Worm (Caenorhabditis elegans) whole organism, L1 larva: ENCODE data around the gene ZK622.1.

Source experiments
- C34B4.2 ChIP-seq: sonication (generic microtip); optimal IDR thresholded peaks from 2 replicates; lab custom pipeline; 2017; ENCODE audit warnings: mild to moderate bottlenecking, missing genetic modification characterization, missing compliant biosample characterization
- alr-1 ChIP-seq: fragments of 200-800 bp; sonication (Bioruptor generic); optimal IDR thresholded peaks from 2 replicates; lab custom pipeline; 2018; ENCODE audit warnings: borderline replicate concordance, mild to moderate bottlenecking, missing genetic modification characterization, missing compliant biosample characterization
- aly-2 ChIP-seq: fragments of 150-350 bp; optimal IDR thresholded peaks from 2 replicates; lab custom pipeline; 2014; ENCODE audit warnings: missing biosample characterization, missing genetic modification characterization
- ama-1 ChIP-seq: fragments of 150-350 bp; optimal IDR thresholded peaks from 2 replicates; lab custom pipeline; 2014
- blmp-1 ChIP-seq: fragments of 150-350 bp; optimal IDR thresholded peaks from 2 replicates; lab custom pipeline; 2014; ENCODE audit warnings: missing biosample characterization, missing genetic modification characterization
- ceh-63 ChIP-seq: fragments of 200-800 bp; sonication (Bioruptor generic); optimal IDR thresholded peaks from 2 replicates; lab custom pipeline; 2018; ENCODE audit warnings: mild to moderate bottlenecking, missing genetic modification characterization, missing compliant biosample characterization
- ceh-88 ChIP-seq: fragments of 200-800 bp; sonication (Bioruptor generic); IDR thresholded peaks from 2 replicates; pipeline ENCODE4 v1.3.6; 2022; ENCODE audit warnings: missing genetic modification characterization, missing compliant biosample characterization
- ceh-90 ChIP-seq: sonication (generic microtip); optimal IDR thresholded peaks from 2 replicates; lab custom pipeline; 2016; ENCODE audit warnings: missing genetic modification characterization, missing compliant biosample characterization
- ces-1 ChIP-seq: fragments of 150-350 bp; optimal IDR thresholded peaks from 2 replicates; lab custom pipeline; 2014; ENCODE audit warnings: missing biosample characterization, missing genetic modification reagents, missing genetic modification characterization
- efl-1 ChIP-seq, 4 experiments: fragments of 150-350 bp; optimal IDR thresholded peaks in 3 of 4; peaks in 1 of 4; 1 replicate in 1 of 4; 2 replicates in 3 of 4; lab custom pipeline; 2014; ENCODE audit warnings: missing biosample characterization in 2 of 4, missing genetic modification characterization in 2 of 4, missing genetic modification reagents in 2 of 4
- efl-3 ChIP-seq: fragments of 200-800 bp; sonication (Bioruptor generic); optimal IDR thresholded peaks from 2 replicates; lab custom pipeline; 2018; ENCODE audit warnings: mild to moderate bottlenecking, missing genetic modification characterization, missing compliant biosample characterization
- egl-13 ChIP-seq: sonication (generic microtip); optimal IDR thresholded peaks from 2 replicates; lab custom pipeline; 2016; ENCODE audit warnings: missing genotype, missing genetic modification reagents, missing genetic modification characterization, missing compliant biosample characterization
- egl-27 ChIP-seq, 2 experiments: fragments of 150-350 bp in 1 of 2; sonication (generic microtip); optimal IDR thresholded peaks; 3 replicates each; lab custom pipeline; 2017 to 2018; ENCODE audit warnings: missing biosample characterization in 2 of 2, missing genetic modification characterization in 2 of 2, missing genetic modification reagents in 2 of 2
- elt-3 ChIP-seq, 6 experiments: fragments of 150-350 bp in 1 of 6; sonication (generic microtip); optimal IDR thresholded peaks; 2 replicates each; lab custom pipeline; 2017 to 2018; ENCODE audit warnings: missing biosample characterization in 6 of 6, missing genetic modification characterization in 6 of 6, inconsistent platforms in 1 of 6
- ets-5 ChIP-seq: fragments of 200-800 bp; sonication (Bioruptor generic); IDR thresholded peaks from 2 replicates; pipeline ENCODE4 v1.3.6; 2022; ENCODE audit warnings: missing genetic modification characterization, missing compliant biosample characterization
- fkh-10 ChIP-seq: sonication (generic microtip); optimal IDR thresholded peaks from 2 replicates; lab custom pipeline; 2017; ENCODE audit warnings: missing biosample characterization, missing genetic modification reagents, missing genetic modification characterization
- fkh-4 ChIP-seq: sonication (generic microtip); optimal IDR thresholded peaks from 2 replicates; lab custom pipeline; 2016; ENCODE audit warnings: missing compliant biosample characterization, missing genetic modification characterization, borderline replicate concordance
- fos-1 ChIP-seq: fragments of 150-350 bp; optimal IDR thresholded peaks from 2 replicates; lab custom pipeline; 2014; ENCODE audit warnings: missing biosample characterization, missing genetic modification characterization
- grh-1 ChIP-seq: fragments of 200-800 bp; sonication (Bioruptor generic); IDR thresholded peaks from 2 replicates; pipeline ENCODE4 v1.3.6; 2022; ENCODE audit warnings: missing genetic modification reagents, missing genetic modification characterization, missing compliant biosample characterization
- hlh-4 ChIP-seq: sonication (generic microtip); optimal IDR thresholded peaks from 2 replicates; lab custom pipeline; 2016; ENCODE audit warnings: mild to moderate bottlenecking, missing genetic modification characterization, missing compliant biosample characterization
- irx-1 ChIP-seq: sonication (generic microtip); optimal IDR thresholded peaks from 2 replicates; lab custom pipeline; 2016; ENCODE audit warnings: missing genetic modification characterization, missing compliant biosample characterization
- isw-1 ChIP-seq: fragments of 200-800 bp; sonication (Bioruptor generic); IDR thresholded peaks from 2 replicates; pipeline ENCODE4 v1.3.6; 2022; ENCODE audit warnings: missing genetic modification characterization, missing compliant biosample characterization
- lin-15B ChIP-seq: fragments of 150-350 bp; sonication (generic microtip); optimal IDR thresholded peaks from 3 replicates; lab custom pipeline; 2014; ENCODE audit warnings: missing biosample characterization, missing genetic modification characterization
- lin-35 ChIP-seq, 2 experiments: fragments of 150-350 bp; optimal IDR thresholded peaks; 2 replicates each; lab custom pipeline; 2014; ENCODE audit warnings: missing biosample characterization in 2 of 2, missing genetic modification characterization in 2 of 2, missing genetic modification reagents in 2 of 2
- lir-3 ChIP-seq: sonication (generic microtip); optimal IDR thresholded peaks from 2 replicates; lab custom pipeline; 2016; ENCODE audit warnings: mild to moderate bottlenecking, missing genetic modification characterization, moderate library complexity, missing compliant biosample characterization; ENCODE audit not compliant: poor library complexity
- mef-2 ChIP-seq: fragments of 150-350 bp; optimal IDR thresholded peaks from 2 replicates; lab custom pipeline; 2014; ENCODE audit warnings: missing biosample characterization, missing genetic modification characterization
- mep-1 ChIP-seq: fragments of 150-350 bp; optimal IDR thresholded peaks from 2 replicates; lab custom pipeline; 2014; ENCODE audit warnings: missing biosample characterization, missing genetic modification characterization
- nhr-11 ChIP-seq: fragments of 150-350 bp; optimal IDR thresholded peaks from 2 replicates; lab custom pipeline; 2014; ENCODE audit warnings: missing biosample characterization, missing genetic modification characterization
- nhr-12 ChIP-seq: sonication (generic microtip); optimal IDR thresholded peaks from 2 replicates; lab custom pipeline; 2017; ENCODE audit warnings: missing biosample characterization, missing genetic modification characterization
- nhr-19 ChIP-seq: fragments of 200-800 bp; sonication (Bioruptor generic); conservative IDR thresholded peaks from 2 replicates; pipeline ENCODE4 v1.3.6; 2022; ENCODE audit warnings: missing genetic modification characterization, missing compliant biosample characterization
- nhr-237 ChIP-seq: fragments of 150-350 bp; optimal IDR thresholded peaks from 2 replicates; lab custom pipeline; 2014; ENCODE audit warnings: missing biosample characterization, missing genetic modification characterization
- nhr-47 ChIP-seq: sonication (generic microtip); optimal IDR thresholded peaks from 2 replicates; lab custom pipeline; 2016; ENCODE audit warnings: mild to moderate bottlenecking, missing genetic modification characterization, moderate library complexity, missing compliant biosample characterization
- nhr-71 ChIP-seq: sonication (generic microtip); optimal IDR thresholded peaks from 2 replicates; lab custom pipeline; 2016; ENCODE audit warnings: mild to moderate bottlenecking, missing genetic modification characterization, moderate library complexity, missing compliant biosample characterization
- nhr-77 ChIP-seq: fragments of 150-350 bp; optimal IDR thresholded peaks from 2 replicates; lab custom pipeline; 2014; ENCODE audit warnings: missing biosample characterization, missing genetic modification characterization
- nhr-84 ChIP-seq: sonication (generic microtip); optimal IDR thresholded peaks from 2 replicates; lab custom pipeline; 2017; ENCODE audit warnings: missing biosample characterization, missing genetic modification characterization
- nhr-85 ChIP-seq: sonication (generic microtip); peaks from one replicate; lab custom pipeline; 2016; ENCODE audit warnings: missing genetic modification characterization, inconsistent platforms, missing compliant biosample characterization
- nhr-90 ChIP-seq: sonication (generic microtip); optimal IDR thresholded peaks from 2 replicates; lab custom pipeline; 2016; ENCODE audit warnings: mild to moderate bottlenecking, missing genetic modification characterization, missing compliant biosample characterization; ENCODE audit not compliant: poor library complexity
- skn-1 ChIP-seq: fragments of 150-350 bp; optimal IDR thresholded peaks from 2 replicates; lab custom pipeline; 2014; ENCODE audit warnings: missing biosample characterization, missing genetic modification characterization
- snu-23 ChIP-seq: sonication (generic microtip); optimal IDR thresholded peaks from 2 replicates; lab custom pipeline; 2016; ENCODE audit warnings: missing genetic modification characterization, missing compliant biosample characterization
- sptf-1 ChIP-seq: fragments of 150-350 bp; optimal IDR thresholded peaks from 2 replicates; lab custom pipeline; 2014; ENCODE audit warnings: missing biosample characterization, missing genetic modification characterization
- sup-37 ChIP-seq: fragments of 200-800 bp; sonication (Bioruptor generic); optimal IDR thresholded peaks from 2 replicates; lab custom pipeline; 2018; ENCODE audit warnings: mild to moderate bottlenecking, missing genetic modification characterization, missing compliant biosample characterization
- swsn-7 ChIP-seq: sonication (generic microtip); optimal IDR thresholded peaks from 2 replicates; lab custom pipeline; 2016; ENCODE audit warnings: missing genetic modification characterization, missing compliant biosample characterization
- tbx-2 ChIP-seq: sonication (generic microtip); optimal IDR thresholded peaks from 2 replicates; lab custom pipeline; 2016; ENCODE audit warnings: missing genetic modification characterization, missing compliant biosample characterization
- tlp-1 ChIP-seq: fragments of 150-350 bp; optimal IDR thresholded peaks from 2 replicates; lab custom pipeline; 2014; ENCODE audit warnings: missing biosample characterization, missing genetic modification characterization
- unc-130 ChIP-seq: fragments of 150-350 bp; optimal IDR thresholded peaks from 2 replicates; lab custom pipeline; 2017; ENCODE audit warnings: missing biosample characterization, missing genetic modification characterization, inconsistent platforms
- unc-30 ChIP-seq: sonication (generic microtip); optimal IDR thresholded peaks from 2 replicates; lab custom pipeline; 2017; ENCODE audit warnings: missing biosample characterization, missing genetic modification characterization
- unc-62 ChIP-seq: fragments of 150-350 bp; optimal IDR thresholded peaks from 2 replicates; lab custom pipeline; 2014; ENCODE audit warnings: missing biosample characterization, missing genetic modification reagents, missing genetic modification characterization
- unc-86 ChIP-seq: sonication (generic microtip); optimal IDR thresholded peaks from 2 replicates; lab custom pipeline; 2016; ENCODE audit warnings: missing genetic modification characterization, missing compliant biosample characterization
- unc-98 ChIP-seq: fragments of 200-800 bp; sonication (Bioruptor generic); IDR thresholded peaks from 2 replicates; pipeline ENCODE4 v1.3.6; 2022; ENCODE audit warnings: missing genetic modification characterization, missing compliant biosample characterization
- vab-15 ChIP-seq: sonication (generic microtip); optimal IDR thresholded peaks from 2 replicates; lab custom pipeline; 2017; ENCODE audit warnings: missing genotype, mild to moderate bottlenecking, missing genetic modification characterization, missing compliant biosample characterization
- xbp-1 ChIP-seq: sonication (generic microtip); optimal IDR thresholded peaks from 2 replicates; lab custom pipeline; 2016; ENCODE audit warnings: missing genetic modification characterization, missing compliant biosample characterization
- zag-1 ChIP-seq: fragments of 150-350 bp; optimal IDR thresholded peaks from 2 replicates; lab custom pipeline; 2014; ENCODE audit warnings: missing biosample characterization, missing genetic modification characterization
- ztf-11 ChIP-seq, 2 experiments: sonication (generic microtip); optimal IDR thresholded peaks; 2 replicates each; lab custom pipeline; 2016 to 2017; ENCODE audit warnings: missing genetic modification characterization in 2 of 2, missing biosample characterization in 1 of 2, missing compliant biosample characterization in 1 of 2

Gene ZK622.1

ce11 chrII:5326024-5326627 lies 32.5 kb downstream of the ZK622.1 start:
- no peak for TF ChIP-seq nhr-84
- peak in 1 of 2 experiments; percentile 53 for TF ChIP-seq lin-35 (GFP tag; optimal IDR thresholded peaks at IDR 0.05; lab: Kevin White, UChicago)
- TF ChIP-seq nhr-71 (tag; lab: Kevin White, UChicago) = peak; percentile 85
- peak; percentile 74 for TF ChIP-seq fkh-10 (GFP tag; lab: Kevin White, UChicago)
- peak; percentile 73 for TF ChIP-seq nhr-85 (tag; lab: Kevin White, UChicago)
- TF ChIP-seq mep-1 (tag; lab: Kevin White, UChicago) = peak; percentile 62
- TF ChIP-seq tlp-1 (tag; lab: Kevin White, UChicago) = no peak
- peak in 1 of 6 experiments; percentile 58 for TF ChIP-seq elt-3 (tag; optimal IDR thresholded peaks at IDR 0.05; lab: Kevin White, UChicago)
- peak; percentile 52 for TF ChIP-seq tbx-2 (tag; lab: Kevin White, UChicago)
- peak; percentile 81 for TF ChIP-seq fos-1 (tag; lab: Kevin White, UChicago)
- TF ChIP-seq ztf-11 (tag; optimal IDR thresholded peaks at IDR 0.05; lab: Kevin White, UChicago) = no peak
- peak; percentile 18 for TF ChIP-seq nhr-237 (tag; lab: Kevin White, UChicago)
- TF ChIP-seq unc-30 (tag; lab: Kevin White, UChicago) = no peak
- TF ChIP-seq efl-3 = no peak
- no peak for TF ChIP-seq ceh-90 (tag; lab: Kevin White, UChicago)
- no peak for TF ChIP-seq unc-130
- no peak for TF ChIP-seq aly-2
- peak; percentile 35 for TF ChIP-seq egl-13 (tag; lab: Kevin White, UChicago)
- TF ChIP-seq ceh-63 (GFP tag; lab: Kevin White, UChicago) = no peak
- TF ChIP-seq blmp-1 (tag; lab: Kevin White, UChicago) = peak; percentile 29
- no peak for TF ChIP-seq lir-3 (tag; lab: Kevin White, UChicago)
- no peak for TF ChIP-seq nhr-90 (tag; lab: Kevin White, UChicago)
- no peak for TF ChIP-seq C34B4.2 (tag; lab: Kevin White, UChicago)
- no peak for TF ChIP-seq ets-5 (GFP tag; lab: Robert Waterston, UW)
- TF ChIP-seq nhr-77 (tag; lab: Kevin White, UChicago) = peak; percentile 64
- peak; percentile 33 for TF ChIP-seq isw-1 (GFP tag; lab: Robert Waterston, UW)
- TF ChIP-seq efl-1 (optimal IDR thresholded peaks at IDR 0.05; lab: Kevin White, UChicago) = peak; percentile 69 to 81
- peak; percentile 27 to 93 for TF ChIP-seq efl-1 (GFP tag; optimal IDR thresholded peaks at IDR 0.05 in 1 of 2; lab: Kevin White, UChicago)
- no peak for TF ChIP-seq sptf-1 (tag; lab: Kevin White, UChicago)
- TF ChIP-seq ceh-88 (GFP tag; lab: Robert Waterston, UW) = no peak
- peak; percentile 65 for TF ChIP-seq nhr-47 (tag; lab: Kevin White, UChicago)
- peak; percentile 56 for TF ChIP-seq swsn-7
- no peak for TF ChIP-seq ces-1 (GFP tag; lab: Kevin White, UChicago)
- peak; percentile 68 for TF ChIP-seq skn-1 (tag; lab: Kevin White, UChicago)
- TF ChIP-seq egl-27 (tag; optimal IDR thresholded peaks at IDR 0.05; lab: Kevin White, UChicago) = peak; percentile 17 to 49
- TF ChIP-seq unc-98 (GFP tag; lab: Robert Waterston, UW) = no peak
- no peak for TF ChIP-seq zag-1 (tag; lab: Kevin White, UChicago)
- peak; percentile 54 for TF ChIP-seq snu-23 (GFP tag; lab: Kevin White, UChicago)
- no peak for TF ChIP-seq fkh-4 (tag; lab: Kevin White, UChicago)
- no peak for TF ChIP-seq sup-37 (GFP tag; lab: Kevin White, UChicago)
- TF ChIP-seq xbp-1 = peak; percentile 63
- no peak for TF ChIP-seq nhr-11 (tag; lab: Kevin White, UChicago)
- no peak for TF ChIP-seq ama-1 (lab: Kevin White, UChicago)
- TF ChIP-seq unc-62 (GFP tag; lab: Kevin White, UChicago) = no peak
- TF ChIP-seq hlh-4 (tag; lab: Kevin White, UChicago) = no peak
- peak; percentile 48 for TF ChIP-seq irx-1 (tag; lab: Kevin White, UChicago)
- no peak for TF ChIP-seq alr-1 (tag; lab: Kevin White, UChicago)
- peak; percentile 14; the same call in 1 of the 2 replicates for TF ChIP-seq nhr-19 (GFP tag; lab: Robert Waterston, UW)
- TF ChIP-seq grh-1 = no peak
- TF ChIP-seq vab-15 (tag; lab: Kevin White, UChicago) = no peak
- no peak for TF ChIP-seq mef-2 (tag; lab: Kevin White, UChicago)
- TF ChIP-seq nhr-12 (tag; lab: Kevin White, UChicago) = no peak
- no peak for TF ChIP-seq lin-15B
- peak; percentile 40 for TF ChIP-seq unc-86
